Fruit fly (Drosophila melanogaster): ENCODE measurements around the gene Srlp.
A peak's percentile ranks its signal among the peaks of the same experiment; 100 is the strongest.

Gene Srlp

dm6 chr3R:12425510-12426309, 8.2 kb upstream of the Srlp start, which contains the start of gene Pp1-87B (continued):
- peak; percentile 30 for TF ChIP-seq CG9609 (GFP tag; optimal IDR thresholded peaks at IDR 0.05)
- peak; percentile 95 for TF ChIP-seq CG1832 (GFP tag; optimal IDR thresholded peaks at IDR 0.05)
- TF ChIP-seq Doc3 (GFP tag; IDR thresholded peaks at IDR 0.05; ENCODE audit: partially characterized antibody): no peak
- TF ChIP-seq CG1647 (GFP tag; optimal IDR thresholded peaks at IDR 0.05): no peak
- no peak for TF ChIP-seq CG17328 (GFP tag; IDR thresholded peaks at IDR 0.05)
- peak; percentile 61 for TF ChIP-seq HLHmδ (GFP tag; optimal IDR thresholded peaks at IDR 0.05)
- 0 out of 3 replicates have a peak, but pooled peaks have one; percentile 7 for TF ChIP-seq dysf (GFP tag; IDR thresholded peaks at IDR 0.05)
- TF ChIP-seq Atf3 (GFP tag; optimal IDR thresholded peaks at IDR 0.05): no peak
- no peak for TF ChIP-seq CG3407 (GFP tag; optimal IDR thresholded peaks at IDR 0.05)
- TF ChIP-seq cwo (GFP tag; optimal IDR thresholded peaks at IDR 0.05): no peak
- TF ChIP-seq CG6854 (GFP tag; optimal IDR thresholded peaks at IDR 0.05): no peak
- no peak for TF ChIP-seq D (optimal IDR thresholded peaks at IDR 0.05)
- no peak for TF ChIP-seq D (GFP tag; optimal IDR thresholded peaks at IDR 0.05)
- TF ChIP-seq slou (GFP tag; optimal IDR thresholded peaks at IDR 0.05): no peak
- TF ChIP-seq CG8478 (optimal IDR thresholded peaks at IDR 0.05): peak; percentile 97
- no peak for TF ChIP-seq CG10274 (GFP tag; optimal IDR thresholded peaks at IDR 0.05)
- TF ChIP-seq Ets97D (GFP tag; optimal IDR thresholded peaks at IDR 0.05): peak; percentile 94
- peak; percentile 13 for TF ChIP-seq Hsf (GFP tag; optimal IDR thresholded peaks at IDR 0.05)
- peak; percentile 10 for TF ChIP-seq Dip3 (GFP tag; optimal IDR thresholded peaks at IDR 0.05)
- peak; percentile 55; the same call in 1 of the 3 replicates for TF ChIP-seq CG16813 (GFP tag; IDR thresholded peaks at IDR 0.05; ENCODE audit: partially characterized antibody)
- TF ChIP-seq Camta (GFP tag; optimal IDR thresholded peaks at IDR 0.05): peak; percentile 13
- no peak for TF ChIP-seq CG43689 (GFP tag; IDR thresholded peaks at IDR 0.05)
- no peak for TF ChIP-seq CG10147 (GFP tag; optimal IDR thresholded peaks at IDR 0.05)
- no peak for TF ChIP-seq sens-2 (GFP tag; IDR thresholded peaks at IDR 0.05)
- no peak for TF ChIP-seq Mes4 (GFP tag; optimal IDR thresholded peaks at IDR 0.05)
- TF ChIP-seq br (optimal IDR thresholded peaks at IDR 0.05): no peak
- TF ChIP-seq Hr51 (GFP tag; optimal IDR thresholded peaks at IDR 0.05): no peak
- TF ChIP-seq CG10979 (tag; optimal IDR thresholded peaks at IDR 0.05): no peak
- no peak for TF ChIP-seq CG8359 (GFP tag; optimal IDR thresholded peaks at IDR 0.05; ENCODE audit: borderline replicate concordance)
- no peak for TF ChIP-seq nom (GFP tag; optimal IDR thresholded peaks at IDR 0.05)
- TF ChIP-seq Deaf1 (tag; optimal IDR thresholded peaks at IDR 0.05): no peak
- TF ChIP-seq CG12219 (GFP tag; optimal IDR thresholded peaks at IDR 0.05): no peak
- TF ChIP-seq CG17912 (GFP tag; optimal IDR thresholded peaks at IDR 0.05): no peak
- peak; percentile 76 for TF ChIP-seq jumu (GFP tag; optimal IDR thresholded peaks at IDR 0.05)
- peak; percentile 100 for TF ChIP-seq phol (tag; optimal IDR thresholded peaks at IDR 0.05)
- TF ChIP-seq Dll (GFP tag; IDR thresholded peaks at IDR 0.05; ENCODE audit: partially characterized antibody): 0 out of 4 replicates have a peak, but pooled peaks have one; percentile 23
- TF ChIP-seq dan (GFP tag; IDR thresholded peaks at IDR 0.05): no peak
- TF ChIP-seq psq (GFP tag; optimal IDR thresholded peaks at IDR 0.05): no peak
- no peak for TF ChIP-seq CG11723 (GFP tag; optimal IDR thresholded peaks at IDR 0.05)
- TF ChIP-seq CG18619 (GFP tag; optimal IDR thresholded peaks at IDR 0.05): peak; percentile 37
- peak; percentile 31; the same call in 1 of the 3 replicates for TF ChIP-seq CG34422 (GFP tag; IDR thresholded peaks at IDR 0.05)
- no peak for TF ChIP-seq ap (GFP tag; IDR thresholded peaks at IDR 0.05)
- TF ChIP-seq ken (GFP tag; IDR thresholded peaks at IDR 0.05): no peak
- TF ChIP-seq Oaz (GFP tag; IDR thresholded peaks at IDR 0.05): no peak
- TF ChIP-seq CG3163 (GFP tag; optimal IDR thresholded peaks at IDR 0.05): no peak
- TF ChIP-seq z (GFP tag; IDR thresholded peaks at IDR 0.05): no peak
- peak; percentile 89 for TF ChIP-seq Ets65A (GFP tag)
- peak; percentile 88 to 99 for TF ChIP-seq insv (GFP tag; optimal IDR thresholded peaks at IDR 0.05)
- TF ChIP-seq grau (tag; optimal IDR thresholded peaks at IDR 0.05): no peak
- TF ChIP-seq CG14667 (GFP tag; IDR thresholded peaks at IDR 0.05): no peak
